ENCODE assay signal across 1 fruit fly cellular context in genomic region chr3R:23358565-23359138, dm6.
TF ChIP-seq lines count a peak whose summit lies in the region.

Gene RpS3, plus strand, starts transcription at chr3R:23358812.

TF ChIP-seq in whole organism, embryonic, 481 proteins besides CTCF, POLR2A, EP300 and RAD21 (continued from another document):
- TF ChIP-seq nom (GFP tag; optimal IDR thresholded peaks at IDR 0.05; lab: Kevin White, UChicago) (peak; percentile 68), CG7839 (tag; optimal IDR thresholded peaks at IDR 0.05; lab: Kevin White, UChicago) (peak; percentile 14), CG13287 (GFP tag; IDR thresholded peaks at IDR 0.05; lab: Robert Waterston, UW; ENCODE audit: partially characterized antibody) (peak; percentile 53), CG10431 (GFP tag; optimal IDR thresholded peaks at IDR 0.05; lab: Kevin White, UChicago) (peak; percentile 34), stc (GFP tag; IDR thresholded peaks at IDR 0.05; lab: Robert Waterston, UW) (peak; percentile 16; the same call in 1 of the 2 replicates), CG34376 (GFP tag; optimal IDR thresholded peaks at IDR 0.05; lab: Kevin White, UChicago) (peak; percentile 58), mam (GFP tag; optimal IDR thresholded peaks at IDR 0.05; lab: Kevin White, UChicago) (no peak), E2f2 (GFP tag; IDR thresholded peaks at IDR 0.05; lab: Robert Waterston, UW) (0 out of 2 replicates have a peak, but pooled peaks have one; percentile 14), CG6765 (GFP tag; optimal IDR thresholded peaks at IDR 0.05; lab: Kevin White, UChicago) (peak; percentile 39), Dp (GFP tag; optimal IDR thresholded peaks at IDR 0.05; lab: Kevin White, UChicago) (peak; percentile 31), NC2β (GFP tag; optimal IDR thresholded peaks at IDR 0.05; lab: Kevin White, UChicago) (no peak), grau (tag; optimal IDR thresholded peaks at IDR 0.05; lab: Kevin White, UChicago) (peak; percentile 28), CG16779 (GFP tag; IDR thresholded peaks at IDR 0.05; lab: Robert Waterston, UW) (no peak), Med (GFP tag; lab: Kevin White, UChicago) (peak; percentile 57), CG11695 (GFP tag; IDR thresholded peaks at IDR 0.05; lab: Robert Waterston, UW) (peak; percentile 45; the same call in 2 of the 3 replicates), CG10267 (tag; optimal IDR thresholded peaks at IDR 0.05; lab: Kevin White, UChicago) (peak; percentile 69), Tbp (GFP tag; optimal IDR thresholded peaks at IDR 0.05; lab: Kevin White, UChicago) (peak; percentile 50), CG3281 (GFP tag; optimal IDR thresholded peaks at IDR 0.05; lab: Kevin White, UChicago) (peak; percentile 64), salm (tag; optimal IDR thresholded peaks at IDR 0.05; lab: Kevin White, UChicago) (peak; percentile 14), D (optimal IDR thresholded peaks at IDR 0.05; lab: Kevin White, UChicago) (peak; percentile 2), D (GFP tag; optimal IDR thresholded peaks at IDR 0.05; lab: Kevin White, UChicago) (no peak), CG8359 (GFP tag; optimal IDR thresholded peaks at IDR 0.05; lab: Kevin White, UChicago; ENCODE audit: borderline replicate concordance) (peak; percentile 15), da (GFP tag; optimal IDR thresholded peaks at IDR 0.05; lab: Kevin White, UChicago) (no peak), CG12219 (GFP tag; optimal IDR thresholded peaks at IDR 0.05; lab: Kevin White, UChicago) (peak; percentile 25), bsh (GFP tag; optimal IDR thresholded peaks at IDR 0.05; lab: Kevin White, UChicago) (peak in 1 of 2 experiments; percentile 45), lola (GFP tag; optimal IDR thresholded peaks at IDR 0.05; lab: Kevin White, UChicago) (peak in 1 of 3 experiments; percentile 24), CG18011 (GFP tag; optimal IDR thresholded peaks at IDR 0.05; lab: Kevin White, UChicago) (peak; percentile 7), CG2875 (GFP tag; optimal IDR thresholded peaks at IDR 0.05; lab: Kevin White, UChicago) (peak; percentile 44), CG10543 (GFP tag; optimal IDR thresholded peaks at IDR 0.05; lab: Kevin White, UChicago) (no peak), CG18262 (tag; optimal IDR thresholded peaks at IDR 0.05; lab: Kevin White, UChicago) (peak; percentile 16), phol (tag; optimal IDR thresholded peaks at IDR 0.05; lab: Kevin White, UChicago) (peak; percentile 70), MESR4 (GFP tag; optimal IDR thresholded peaks at IDR 0.05; lab: Kevin White, UChicago) (peak; percentile 100), CG15011 (GFP tag; optimal IDR thresholded peaks at IDR 0.05; lab: Kevin White, UChicago) (peak; percentile 3), Scr (GFP tag; IDR thresholded peaks at IDR 0.05; lab: Robert Waterston, UW; ENCODE audit: partially characterized antibody) (no peak), CG3407 (GFP tag; optimal IDR thresholded peaks at IDR 0.05; lab: Kevin White, UChicago) (peak; percentile 3), CG11504 (tag; optimal IDR thresholded peaks at IDR 0.05; lab: Kevin White, UChicago) (peak; percentile 57), CG17186 (GFP tag; optimal IDR thresholded peaks at IDR 0.05; lab: Kevin White, UChicago) (peak; percentile 10), HHEX (GFP tag; optimal IDR thresholded peaks at IDR 0.05; lab: Kevin White, UChicago) (peak; percentile 26), Dek (tag; optimal IDR thresholded peaks at IDR 0.05; lab: Kevin White, UChicago) (peak; percentile 43), kah (GFP tag; optimal IDR thresholded peaks at IDR 0.05; lab: Kevin White, UChicago) (peak; percentile 33), Dll (GFP tag; IDR thresholded peaks at IDR 0.05; lab: Robert Waterston, UW; ENCODE audit: partially characterized antibody) (0 out of 4 replicates have a peak, but pooled peaks have one; percentile 29), mirr (GFP tag; optimal IDR thresholded peaks at IDR 0.05; lab: Kevin White, UChicago) (peak; percentile 37), CG34224 (GFP tag; IDR thresholded peaks at IDR 0.05; lab: Robert Waterston, UW; ENCODE audit: partially characterized antibody) (0 out of 3 replicates have a peak, but pooled peaks have one; percentile 23), CG17385 (GFP tag; optimal IDR thresholded peaks at IDR 0.05; lab: Kevin White, UChicago) (peak; percentile 48), CG6854 (GFP tag; optimal IDR thresholded peaks at IDR 0.05; lab: Kevin White, UChicago) (peak; percentile 23), CG1792 (GFP tag; optimal IDR thresholded peaks at IDR 0.05; lab: Kevin White, UChicago) (no peak), bcd (GFP tag; optimal IDR thresholded peaks at IDR 0.05; lab: Kevin White, UChicago) (peak; percentile 9), CG15514 (GFP tag; optimal IDR thresholded peaks at IDR 0.05; lab: Kevin White, UChicago) (peak; percentile 64), gcm (GFP tag; optimal IDR thresholded peaks at IDR 0.05; lab: Kevin White, UChicago) (peak; percentile 16), caup (GFP tag; optimal IDR thresholded peaks at IDR 0.05; lab: Kevin White, UChicago; ENCODE audit: severe bottlenecking) (peak; percentile 29), ewg (GFP tag; optimal IDR thresholded peaks at IDR 0.05; lab: Kevin White, UChicago) (peak; percentile 78), Asciz (GFP tag; optimal IDR thresholded peaks at IDR 0.05; lab: Kevin White, UChicago) (peak; percentile 11), BEAF-32 (GFP tag; optimal IDR thresholded peaks at IDR 0.05; lab: Kevin White, UChicago) (peak; percentile 37), al (GFP tag; IDR thresholded peaks at IDR 0.05; lab: Robert Waterston, UW) (no peak), ind (GFP tag; optimal IDR thresholded peaks at IDR 0.05; lab: Kevin White, UChicago) (no peak), CG4617 (GFP tag; optimal IDR thresholded peaks at IDR 0.05; lab: Kevin White, UChicago; ENCODE audit: borderline replicate concordance) (peak; percentile 30), NfI (GFP tag; optimal IDR thresholded peaks at IDR 0.05; lab: Kevin White, UChicago) (peak; percentile 30), exex (tag; optimal IDR thresholded peaks at IDR 0.05; lab: Kevin White, UChicago) (peak; percentile 9), Max (GFP tag; optimal IDR thresholded peaks at IDR 0.05; lab: Kevin White, UChicago) (peak; percentile 86), bigmax (GFP tag; optimal IDR thresholded peaks at IDR 0.05; lab: Kevin White, UChicago) (peak; percentile 99), CoRest (tag; optimal IDR thresholded peaks at IDR 0.05; lab: Kevin White, UChicago) (peak; percentile 50), CG13775 (GFP tag; optimal IDR thresholded peaks at IDR 0.05; lab: Kevin White, UChicago) (peak; percentile 8), B-H1 (GFP tag; IDR thresholded peaks at IDR 0.05; lab: Robert Waterston, UW) (no peak), CG12391 (tag; optimal IDR thresholded peaks at IDR 0.05; lab: Kevin White, UChicago) (peak; percentile 56), Eip74EF (GFP tag; optimal IDR thresholded peaks at IDR 0.05; lab: Kevin White, UChicago) (peak in 1 of 2 experiments; percentile 36), nmo (GFP tag; optimal IDR thresholded peaks at IDR 0.05; lab: Kevin White, UChicago) (peak; percentile 65), vfl (GFP tag; optimal IDR thresholded peaks at IDR 0.05; lab: Kevin White, UChicago) (no peak), CG8924 (tag; optimal IDR thresholded peaks at IDR 0.05; lab: Kevin White, UChicago) (peak; percentile 42), amos (GFP tag; IDR thresholded peaks at IDR 0.05; lab: Robert Waterston, UW; ENCODE audit: partially characterized antibody) (0 out of 2 replicates have a peak, but pooled peaks have one; percentile 23), toy (GFP tag; IDR thresholded peaks at IDR 0.05; lab: Robert Waterston, UW) (no peak), eve (GFP tag; optimal IDR thresholded peaks at IDR 0.05; lab: Kevin White, UChicago) (no peak), fu2 (GFP tag; optimal IDR thresholded peaks at IDR 0.05; lab: Kevin White, UChicago) (peak; percentile 23), row (GFP tag; IDR thresholded peaks at IDR 0.05; lab: Robert Waterston, UW) (0 out of 3 replicates have a peak, but pooled peaks have one; percentile 8), D19A (tag; optimal IDR thresholded peaks at IDR 0.05; lab: Kevin White, UChicago) (peak; percentile 6), Ets97D (GFP tag; optimal IDR thresholded peaks at IDR 0.05; lab: Kevin White, UChicago) (peak; percentile 78), CG8290 (GFP tag; optimal IDR thresholded peaks at IDR 0.05; lab: Kevin White, UChicago) (peak; percentile 23), CG8290 (tag; optimal IDR thresholded peaks at IDR 0.05; lab: Kevin White, UChicago) (peak in 1 of 2 experiments; percentile 50), sob (GFP tag; IDR thresholded peaks at IDR 0.05; lab: Robert Waterston, UW) (peak; percentile 29; the same call in 1 of the 2 replicates), CG8388 (GFP tag; optimal IDR thresholded peaks at IDR 0.05; lab: Kevin White, UChicago) (peak; percentile 14), H15 (GFP tag; IDR thresholded peaks at IDR 0.05; lab: Robert Waterston, UW) (no peak), Rfx (GFP tag; IDR thresholded peaks at IDR 0.05; lab: Robert Waterston, UW) (no peak), CG9727 (GFP tag; optimal IDR thresholded peaks at IDR 0.05; lab: Kevin White, UChicago) (peak; percentile 32), dmrt99B (tag; optimal IDR thresholded peaks at IDR 0.05; lab: Kevin White, UChicago) (peak; percentile 23), CG3847 (GFP tag; IDR thresholded peaks at IDR 0.05; lab: Robert Waterston, UW) (peak; percentile 32; the same call in 1 of the 2 replicates), insv (GFP tag; optimal IDR thresholded peaks at IDR 0.05; lab: Kevin White, UChicago) (peak in 1 of 2 experiments; percentile 35), lmd (GFP tag; IDR thresholded peaks at IDR 0.05; lab: Robert Waterston, UW) (no peak), Fer1 (GFP tag; optimal IDR thresholded peaks at IDR 0.05; lab: Kevin White, UChicago) (peak; percentile 63), YL-1 (GFP tag; optimal IDR thresholded peaks at IDR 0.05; lab: Kevin White, UChicago) (peak; percentile 99), Jarid2 (GFP tag; optimal IDR thresholded peaks at IDR 0.05; lab: Kevin White, UChicago) (peak; percentile 33), Mad (GFP tag; optimal IDR thresholded peaks at IDR 0.05; lab: Kevin White, UChicago) (no peak), Nf-YC (tag; optimal IDR thresholded peaks at IDR 0.05; lab: Kevin White, UChicago) (peak; percentile 38), h (optimal IDR thresholded peaks at IDR 0.05; lab: Kevin White, UChicago) (no peak), CG1529 (GFP tag; optimal IDR thresholded peaks at IDR 0.05; lab: Kevin White, UChicago) (peak; percentile 13), lilli (GFP tag; optimal IDR thresholded peaks at IDR 0.05; lab: Kevin White, UChicago) (no peak), CG15601 (tag; optimal IDR thresholded peaks at IDR 0.05; lab: Kevin White, UChicago) (peak; percentile 65), pb (GFP tag; optimal IDR thresholded peaks at IDR 0.05; lab: Kevin White, UChicago) (no peak), pan (optimal IDR thresholded peaks at IDR 0.05; lab: Kevin White, UChicago) (no peak), pan (GFP tag; optimal IDR thresholded peaks at IDR 0.05 in 1 of 2, IDR thresholded peaks at IDR 0.05 in 1 of 2) (no peak), CG2678 (tag; optimal IDR thresholded peaks at IDR 0.05; lab: Kevin White, UChicago) (peak; percentile 38), CG18619 (GFP tag; optimal IDR thresholded peaks at IDR 0.05; lab: Kevin White, UChicago) (no peak), unpg (GFP tag; optimal IDR thresholded peaks at IDR 0.05; lab: Kevin White, UChicago) (peak; percentile 2), CG17829 (tag; optimal IDR thresholded peaks at IDR 0.05; lab: Kevin White, UChicago) (peak; percentile 21), Dref (GFP tag; IDR thresholded peaks at IDR 0.05; lab: Robert Waterston, UW) (no peak), CG1603 (tag; optimal IDR thresholded peaks at IDR 0.05; lab: Kevin White, UChicago) (peak; percentile 12), Sin3A (optimal IDR thresholded peaks at IDR 0.05; lab: Kevin White, UChicago) (peak; percentile 24), Rx (GFP tag; IDR thresholded peaks at IDR 0.05; lab: Robert Waterston, UW) (no peak), Dfd (GFP tag; optimal IDR thresholded peaks at IDR 0.05; lab: Kevin White, UChicago) (no peak), CG2199 (GFP tag; IDR thresholded peaks at IDR 0.05; lab: Robert Waterston, UW) (no peak), Nf-YB (GFP tag; optimal IDR thresholded peaks at IDR 0.05; lab: Kevin White, UChicago) (peak; percentile 13), Dip3 (GFP tag; optimal IDR thresholded peaks at IDR 0.05; lab: Kevin White, UChicago) (no peak), sug (tag; optimal IDR thresholded peaks at IDR 0.05; lab: Kevin White, UChicago) (peak; percentile 36), croc (GFP tag; conservative IDR thresholded peaks at IDR 0.05; lab: Robert Waterston, UW) (no peak), CG7987 (GFP tag; optimal IDR thresholded peaks at IDR 0.05; lab: Kevin White, UChicago) (peak; percentile 2), HLH3B (GFP tag; IDR thresholded peaks at IDR 0.05; lab: Robert Waterston, UW) (peak; percentile 20; the same call in 1 of the 2 replicates), stwl (tag; optimal IDR thresholded peaks at IDR 0.05; lab: Kevin White, UChicago) (peak; percentile 46), CG3995 (GFP tag; optimal IDR thresholded peaks at IDR 0.05; lab: Kevin White, UChicago) (peak; percentile 8), Hmr (GFP tag; optimal IDR thresholded peaks at IDR 0.05; lab: Kevin White, UChicago) (peak; percentile 57), dm (GFP tag; optimal IDR thresholded peaks at IDR 0.05; lab: Kevin White, UChicago) (peak; percentile 99)
